Fruit fly (Drosophila melanogaster) whole organism, embryonic: ENCODE data around the gene Ssu72.
A peak's percentile ranks its signal among the peaks of the same experiment; 100 is the strongest.

Experiments
- CG10366 ChIP-seq: fragments of 200-800 bp; sonication (Bioruptor generic); IDR thresholded peaks from 2 replicates; pipeline ENCODE4 v1.3.6; 2022; ENCODE audit warnings: missing biosample characterization, missing genetic modification characterization
- CG11398 ChIP-seq: fragments of 200-800 bp; sonication (Bioruptor generic); optimal IDR thresholded peaks from 2 replicates; lab custom pipeline; 2016; ENCODE audit warnings: missing biosample characterization, missing genetic modification characterization
- CG11560 ChIP-seq: fragments of 200-800 bp; sonication (Bioruptor generic); IDR thresholded peaks from 3 replicates; pipeline ENCODE4 v1.3.6; 2022; ENCODE audit warnings: missing biosample characterization, missing genetic modification characterization
- CG11723 ChIP-seq: fragments of 200-800 bp; sonication (Bioruptor generic); optimal IDR thresholded peaks from 2 replicates; lab custom pipeline; 2017; ENCODE audit warnings: missing biosample characterization, mild to moderate bottlenecking, missing genetic modification characterization
- CG12104 ChIP-seq: fragments of 200-800 bp; sonication (Bioruptor generic); optimal IDR thresholded peaks from 3 replicates; lab custom pipeline; 2016; ENCODE audit warnings: missing biosample characterization, missing genetic modification characterization
- CG1233 ChIP-seq: fragments of 200-800 bp; sonication (Bioruptor generic); optimal IDR thresholded peaks from 4 replicates; lab custom pipeline; 2018; ENCODE audit warnings: missing biosample characterization, mild to moderate bottlenecking, missing genetic modification characterization
- CG16779 ChIP-seq: fragments of 200-800 bp; sonication (Bioruptor generic); IDR thresholded peaks from 2 replicates; pipeline ENCODE4 v1.3.6; 2022; ENCODE audit warnings: missing biosample characterization, missing genetic modification characterization
- CG17361 ChIP-seq: fragments of 200-800 bp; sonication (Bioruptor generic); IDR thresholded peaks from 3 replicates; pipeline ENCODE4 v1.3.6; 2022; ENCODE audit warnings: missing biosample characterization, missing genetic modification characterization
- CG17612 ChIP-seq: fragments of 200-800 bp; sonication (Bioruptor generic); IDR thresholded peaks from 2 replicates; pipeline ENCODE4 v1.3.6; 2022; ENCODE audit warnings: missing biosample characterization, missing genetic modification characterization
- CG2875 ChIP-seq: fragments of 200-800 bp; sonication (Bioruptor generic); optimal IDR thresholded peaks from 2 replicates; lab custom pipeline; 2017; ENCODE audit warnings: missing biosample characterization, mild to moderate bottlenecking, missing genetic modification characterization, missing genetic modification reagents
- CG3065 ChIP-seq: fragments of 200-800 bp; sonication (Bioruptor generic); optimal IDR thresholded peaks from 2 replicates; lab custom pipeline; 2016; ENCODE audit warnings: missing biosample characterization, missing genetic modification characterization
- CG34224 ChIP-seq: fragments of 200-800 bp; sonication (Bioruptor generic); IDR thresholded peaks from 3 replicates; pipeline ENCODE4 v1.3.6; 2022; ENCODE audit warnings: missing biosample characterization, missing genetic modification characterization; ENCODE audit not compliant: partially characterized antibody
- CG4854 ChIP-seq: fragments of 200-800 bp; sonication (Bioruptor generic); optimal IDR thresholded peaks from 2 replicates; lab custom pipeline; 2016; ENCODE audit warnings: missing biosample characterization, missing genetic modification characterization, inconsistent platforms
- CG5953 ChIP-seq: fragments of 200-800 bp; sonication (Bioruptor generic); IDR thresholded peaks from 2 replicates; pipeline ENCODE4 v1.3.6; 2022; ENCODE audit warnings: missing biosample characterization, missing genetic modification characterization
- CG6683 ChIP-seq: fragments of 200-800 bp; sonication (Bioruptor generic); optimal IDR thresholded peaks from 2 replicates; lab custom pipeline; 2017; ENCODE audit warnings: missing biosample characterization, mild to moderate bottlenecking, missing genetic modification characterization, missing genetic modification reagents
- CG7372 ChIP-seq: fragments of 200-800 bp; sonication (Bioruptor generic); IDR thresholded peaks from 2 replicates; pipeline ENCODE4 v1.3.6; 2022; ENCODE audit warnings: missing biosample characterization, missing genetic modification characterization
- CG7987 ChIP-seq: fragments of 200-800 bp; sonication (Bioruptor generic); optimal IDR thresholded peaks from 2 replicates; lab custom pipeline; 2018; ENCODE audit warnings: missing biosample characterization, mild to moderate bottlenecking, missing genetic modification characterization, moderate library complexity
- CG8924 ChIP-seq: fragments of 200-800 bp; optimal IDR thresholded peaks from 3 replicates; lab custom pipeline; 2019; ENCODE audit warnings: missing biosample characterization, mild to moderate bottlenecking, missing genetic modification characterization, moderate library complexity
- GATAe ChIP-seq: fragments of 200-800 bp; sonication (Bioruptor generic); conservative IDR thresholded peaks from 2 replicates; pipeline ENCODE4 v1.3.6; 2022; ENCODE audit warnings: missing biosample characterization, missing genetic modification characterization
- HHEX ChIP-seq: fragments of 200-800 bp; sonication (Bioruptor generic); optimal IDR thresholded peaks from 3 replicates; lab custom pipeline; 2017; ENCODE audit warnings: missing biosample characterization, mild to moderate bottlenecking, missing genetic modification characterization, missing genetic modification reagents
- HLH54F ChIP-seq: fragments of 200-800 bp; sonication (Bioruptor generic); optimal IDR thresholded peaks from 3 replicates; lab custom pipeline; 2016; ENCODE audit warnings: missing biosample characterization, missing genetic modification characterization
- HLHmδ ChIP-seq: fragments of 200-800 bp; sonication (Bioruptor generic); optimal IDR thresholded peaks from 2 replicates; lab custom pipeline; 2018; ENCODE audit warnings: missing biosample characterization, mild to moderate bottlenecking, missing genetic modification characterization, moderate library complexity
- Hand ChIP-seq: fragments of 200-800 bp; sonication (Bioruptor generic); optimal IDR thresholded peaks from 2 replicates; lab custom pipeline; 2017; ENCODE audit warnings: mild to moderate bottlenecking, missing biosample characterization, missing genetic modification reagents, missing genetic modification characterization
- Med ChIP-seq: fragments of 200-800 bp; sonication (Bioruptor generic); peaks from one replicate; lab custom pipeline; 2016; ENCODE audit warnings: missing biosample characterization, missing genetic modification characterization, mild to moderate bottlenecking, inconsistent platforms, moderate library complexity
- Oaz ChIP-seq: fragments of 200-800 bp; sonication (Bioruptor generic); IDR thresholded peaks from 2 replicates; pipeline ENCODE4 v1.3.6; 2022; ENCODE audit warnings: missing biosample characterization, missing genetic modification characterization
- PHDP ChIP-seq: fragments of 200-800 bp; sonication (Bioruptor generic); optimal IDR thresholded peaks from 3 replicates; lab custom pipeline; 2018; ENCODE audit warnings: missing biosample characterization, mild to moderate bottlenecking, missing genetic modification characterization, moderate library complexity
- Pdp1 ChIP-seq, 2 experiments: fragments of 200-800 bp; sonication (Bioruptor generic); optimal IDR thresholded peaks; 3 replicates each; lab custom pipeline; 2016; ENCODE audit warnings: missing biosample characterization in 2 of 2, missing genetic modification characterization in 2 of 2, mild to moderate bottlenecking in 1 of 2, moderate library complexity in 1 of 2
- Poxn ChIP-seq: fragments of 200-800 bp; sonication (Bioruptor generic); IDR thresholded peaks from 2 replicates; pipeline ENCODE4 v1.3.6; 2022; ENCODE audit warnings: missing biosample characterization, missing genetic modification characterization
- Sin3A ChIP-seq: fragments of >200 bp; optimal IDR thresholded peaks from 2 replicates; lab custom pipeline; 2018
- Trl ChIP-seq, 3 experiments: fragments of >200 bp in 2 of 3; fragments of 200-800 bp in 1 of 3; sonication (Bioruptor generic) in 1 of 3; optimal IDR thresholded peaks; 2 replicates in 1 of 3; 3 replicates in 2 of 3; lab custom pipeline; 2016 to 2017; ENCODE audit warnings: missing biosample characterization in 1 of 3, missing genetic modification characterization in 1 of 3
- Vsx1 ChIP-seq: fragments of 200-800 bp; sonication (Bioruptor generic); optimal IDR thresholded peaks from 2 replicates; lab custom pipeline; 2017; ENCODE audit warnings: missing biosample characterization, mild to moderate bottlenecking, missing genetic modification characterization, missing genetic modification reagents
- abd-A ChIP-seq: fragments of 200-800 bp; sonication (Bioruptor generic); optimal IDR thresholded peaks from 3 replicates; lab custom pipeline; 2019; ENCODE audit warnings: missing biosample characterization, mild to moderate bottlenecking, missing genetic modification characterization, moderate library complexity
- amos ChIP-seq: fragments of 200-800 bp; sonication (Bioruptor generic); IDR thresholded peaks from 2 replicates; pipeline ENCODE4 v1.3.6; 2022; ENCODE audit warnings: missing biosample characterization, missing genetic modification characterization; ENCODE audit not compliant: partially characterized antibody
- crc ChIP-seq: fragments of 200-800 bp; sonication (Bioruptor generic); optimal IDR thresholded peaks from 2 replicates; lab custom pipeline; 2016; ENCODE audit warnings: missing biosample characterization, missing genetic modification characterization
- danr ChIP-seq: fragments of 200-800 bp; sonication (Bioruptor generic); IDR thresholded peaks from 2 replicates; pipeline ENCODE4 v1.3.6; 2022; ENCODE audit warnings: missing biosample characterization, missing genetic modification characterization
- ems ChIP-seq: fragments of 200-800 bp; sonication (Bioruptor generic); optimal IDR thresholded peaks from 3 replicates; lab custom pipeline; 2016; ENCODE audit warnings: missing biosample characterization, missing genetic modification characterization
- fru ChIP-seq: fragments of >200 bp; optimal IDR thresholded peaks from 2 replicates; lab custom pipeline; 2017
- gem ChIP-seq: fragments of 200-800 bp; sonication (Bioruptor generic); optimal IDR thresholded peaks from 2 replicates; lab custom pipeline; 2019; ENCODE audit warnings: missing biosample characterization, mild to moderate bottlenecking, missing genetic modification characterization, moderate library complexity
- inv ChIP-seq: fragments of 200-800 bp; sonication (Bioruptor generic); IDR thresholded peaks from 2 replicates; pipeline ENCODE4 v1.3.6; 2022; ENCODE audit warnings: missing biosample characterization, missing genetic modification characterization; ENCODE audit not compliant: partially characterized antibody
- ken ChIP-seq: fragments of 200-800 bp; sonication (Bioruptor generic); IDR thresholded peaks from 3 replicates; pipeline ENCODE4 v1.3.6; 2022; ENCODE audit warnings: missing biosample characterization, missing genetic modification characterization
- luna ChIP-seq: fragments of 200-800 bp; sonication (Bioruptor generic); optimal IDR thresholded peaks from 2 replicates; lab custom pipeline; 2016; ENCODE audit warnings: missing biosample characterization, missing genetic modification characterization
- mld ChIP-seq: fragments of 200-800 bp; sonication (Bioruptor generic); IDR thresholded peaks from 3 replicates; pipeline ENCODE4 v1.3.6; 2022; ENCODE audit warnings: missing biosample characterization, missing genetic modification characterization; ENCODE audit not compliant: partially characterized antibody
- otp ChIP-seq: fragments of 200-800 bp; sonication (Bioruptor generic); IDR thresholded peaks from 3 replicates; pipeline ENCODE4, ENCODE4 v1.3.6; 2022; ENCODE audit warnings: missing biosample characterization, missing genetic modification characterization
- run ChIP-seq: fragments of 200-800 bp; sonication (Bioruptor generic); optimal IDR thresholded peaks from 3 replicates; lab custom pipeline; 2018; ENCODE audit warnings: missing biosample characterization, mild to moderate bottlenecking, missing genetic modification characterization
- salm ChIP-seq: fragments of 200-800 bp; sonication (Bioruptor generic); optimal IDR thresholded peaks from 2 replicates; lab custom pipeline; 2018; ENCODE audit warnings: missing biosample characterization, mild to moderate bottlenecking, missing genetic modification characterization
- slou ChIP-seq: fragments of 200-800 bp; sonication (Bioruptor generic); optimal IDR thresholded peaks from 3 replicates; lab custom pipeline; 2016; ENCODE audit warnings: missing biosample characterization, missing genetic modification characterization
- sob ChIP-seq: fragments of 200-800 bp; sonication (Bioruptor generic); IDR thresholded peaks from 2 replicates; pipeline ENCODE4 v1.3.6; 2022; ENCODE audit warnings: missing biosample characterization, missing genetic modification characterization
- sug ChIP-seq: fragments of 200-800 bp; optimal IDR thresholded peaks from 2 replicates; lab custom pipeline; 2019; ENCODE audit warnings: missing biosample characterization, mild to moderate bottlenecking, missing genetic modification characterization, moderate library complexity
- trem ChIP-seq: fragments of 200-800 bp; optimal IDR thresholded peaks from 3 replicates; lab custom pipeline; 2019; ENCODE audit warnings: missing biosample characterization, mild to moderate bottlenecking, missing genetic modification characterization, moderate library complexity
- z ChIP-seq: fragments of 200-800 bp; sonication (Bioruptor generic); IDR thresholded peaks from 3 replicates; pipeline ENCODE4 v1.3.6; 2022; ENCODE audit warnings: missing biosample characterization, missing genetic modification characterization
- zfh2 ChIP-seq: fragments of 200-800 bp; sonication (Bioruptor generic); optimal IDR thresholded peaks from 2 replicates; lab custom pipeline; 2016; ENCODE audit warnings: missing biosample characterization, missing genetic modification characterization

Gene Ssu72

DNA sequence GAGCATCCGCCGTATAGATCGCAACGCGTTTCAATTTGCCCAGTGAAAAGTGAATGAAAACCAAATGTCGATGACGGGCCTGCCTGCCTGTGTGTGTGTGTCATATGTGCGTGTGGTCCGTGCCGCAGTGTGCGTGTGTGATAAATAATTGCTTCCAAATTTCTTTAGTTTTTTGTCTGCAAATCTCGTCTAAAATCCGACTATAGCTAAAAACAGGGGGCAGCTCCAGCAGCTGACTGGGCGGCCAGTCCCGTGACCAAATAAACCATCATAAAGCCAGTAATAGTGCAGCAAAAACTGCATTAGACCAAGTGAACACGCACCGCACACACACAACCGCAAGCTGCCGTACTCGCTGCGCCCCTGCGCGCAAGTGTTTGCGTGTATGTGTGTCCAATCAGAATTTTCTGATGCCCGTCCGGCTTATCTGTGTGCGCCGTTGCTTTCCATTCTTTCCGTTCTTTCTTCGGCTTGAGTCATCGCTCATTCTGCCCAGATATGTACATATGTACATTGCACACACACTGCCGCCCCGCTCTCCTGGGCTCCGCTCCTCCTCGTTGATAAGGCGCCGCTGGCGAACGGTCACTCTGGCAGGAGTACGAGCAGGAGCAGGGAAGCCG lies 33.0 kb downstream of the Ssu72 start (continued):
- TF ChIP-seq fru (lab: Kevin White, UChicago) (peak; percentile 23), Vsx1 (GFP tag; lab: Kevin White, UChicago) (no peak), mld (no peak), CG17361 (GFP tag; lab: Robert Waterston, UW) (no peak), CG1233 (GFP tag; lab: Kevin White, UChicago) (no peak), CG2875 (GFP tag; lab: Kevin White, UChicago) (peak; percentile 18), CG11723 (GFP tag; lab: Kevin White, UChicago) (no peak), luna (GFP tag; lab: Kevin White, UChicago) (no peak), CG12104 (GFP tag; lab: Kevin White, UChicago) (no peak), CG17612 (no peak), CG16779 (GFP tag; lab: Robert Waterston, UW) (no peak), amos (no peak), CG3065 (no peak), ken (GFP tag; lab: Robert Waterston, UW) (no peak), CG6683 (GFP tag; lab: Kevin White, UChicago) (no peak), salm (tag; lab: Kevin White, UChicago) (no peak), CG4854 (GFP tag; lab: Kevin White, UChicago) (no peak), danr (GFP tag; lab: Robert Waterston, UW) (no peak), Trl (optimal IDR thresholded peaks at IDR 0.05; lab: Kevin White, UChicago) (peak in 1 of 2 experiments; percentile 10), Trl (GFP tag; optimal IDR thresholded peaks at IDR 0.05; lab: Kevin White, UChicago) (no peak), CG34224 (GFP tag; lab: Robert Waterston, UW) (no peak), CG11560 (tag; lab: Robert Waterston, UW) (no peak), inv (no peak), CG10366 (GFP tag; lab: Robert Waterston, UW) (no peak), z (no peak), GATAe (0 out of 2 replicates have a peak, but pooled peaks have one; percentile 22), sob (0 out of 2 replicates have a peak, but pooled peaks have one; percentile 15), abd-A (tag; lab: Kevin White, UChicago) (no peak), CG11398 (GFP tag; lab: Kevin White, UChicago) (no peak), CG7372 (GFP tag; lab: Robert Waterston, UW) (no peak), ems (GFP tag; lab: Kevin White, UChicago) (no peak), slou (no peak), Oaz (GFP tag; lab: Robert Waterston, UW) (no peak), gem (no peak), HLH54F (no peak), Poxn (GFP tag; lab: Robert Waterston, UW) (no peak), crc (no peak), Pdp1 (GFP tag; optimal IDR thresholded peaks at IDR 0.05; lab: Kevin White, UChicago) (peak in 1 of 2 experiments; percentile 6), PHDP (tag; lab: Kevin White, UChicago) (no peak), otp (GFP tag; lab: Robert Waterston, UW) (no peak), Sin3A (lab: Kevin White, UChicago) (no peak), run (tag; lab: Kevin White, UChicago) (no peak), CG7987 (GFP tag; lab: Kevin White, UChicago) (no peak), HLHmδ (GFP tag; lab: Kevin White, UChicago) (peak; percentile 39), Med (GFP tag; lab: Kevin White, UChicago) (peak; percentile 61), Hand (no peak), CG8924 (no peak), sug (tag; lab: Kevin White, UChicago) (peak; percentile 45), zfh2 (GFP tag; lab: Kevin White, UChicago) (no peak), CG5953 (no peak), HHEX (GFP tag; lab: Kevin White, UChicago) (no peak), trem (tag; lab: Kevin White, UChicago) (no peak)
